Fruit fly (Drosophila melanogaster) whole organism, embryonic: ENCODE results near the gene cu.

ENCODE experiments used
- Awh ChIP-seq: fragments of 200-800 bp; sonication (Bioruptor generic); IDR thresholded peaks from 2 replicates; pipeline ENCODE4, ENCODE4 v1.3.6; 2022; ENCODE audit warnings: missing biosample characterization, missing genetic modification characterization
- C15 ChIP-seq: fragments of 200-800 bp; sonication (Bioruptor generic); IDR thresholded peaks from 3 replicates; pipeline ENCODE4 v1.3.6; 2022; ENCODE audit warnings: missing biosample characterization, missing genetic modification characterization
- CG10209 ChIP-seq: fragments of 200-800 bp; sonication (Bioruptor generic); optimal IDR thresholded peaks from 3 replicates; lab custom pipeline; 2017; ENCODE audit warnings: missing biosample characterization, mild to moderate bottlenecking, missing genetic modification characterization, missing genetic modification reagents
- CG1024 ChIP-seq: fragments of 200-800 bp; sonication (Bioruptor generic); IDR thresholded peaks from 2 replicates; pipeline ENCODE4 v1.3.6; 2022; ENCODE audit warnings: missing biosample characterization, missing genetic modification characterization
- CG10462 ChIP-seq: fragments of 200-800 bp; sonication (Bioruptor generic); optimal IDR thresholded peaks from 2 replicates; lab custom pipeline; 2016; ENCODE audit warnings: missing biosample characterization, missing genetic modification characterization
- CG12942 ChIP-seq: fragments of 200-800 bp; sonication (Bioruptor generic); optimal IDR thresholded peaks from 3 replicates; lab custom pipeline; 2016; ENCODE audit warnings: missing biosample characterization, missing genetic modification characterization
- CG13287 ChIP-seq: fragments of 200-800 bp; sonication (Bioruptor generic); IDR thresholded peaks from 2 replicates; pipeline ENCODE4 v1.3.6; 2022; ENCODE audit warnings: missing biosample characterization, missing genetic modification characterization; ENCODE audit not compliant: partially characterized antibody
- CG14050 ChIP-seq: fragments of 200-800 bp; sonication (Bioruptor generic); IDR thresholded peaks from 3 replicates; pipeline ENCODE4 v1.3.6; 2022; ENCODE audit warnings: missing biosample characterization, missing genetic modification characterization
- CG14710 ChIP-seq: fragments of 200-800 bp; sonication (Bioruptor generic); optimal IDR thresholded peaks from 3 replicates; lab custom pipeline; 2019; ENCODE audit warnings: missing biosample characterization, mild to moderate bottlenecking, missing genetic modification characterization, moderate library complexity
- CG14860 ChIP-seq: fragments of 200-800 bp; sonication (Bioruptor generic); IDR thresholded peaks from 3 replicates; pipeline ENCODE4 v1.3.6; 2022; ENCODE audit warnings: missing biosample characterization, missing genetic modification characterization; ENCODE audit not compliant: partially characterized antibody
- CG14965 ChIP-seq: fragments of 200-800 bp; sonication (Bioruptor generic); optimal IDR thresholded peaks from 2 replicates; lab custom pipeline; 2016; ENCODE audit warnings: missing biosample characterization, missing genetic modification characterization, borderline replicate concordance
- CG1603 ChIP-seq: fragments of 200-800 bp; sonication (Bioruptor generic); optimal IDR thresholded peaks from 2 replicates; lab custom pipeline; 2019; ENCODE audit warnings: missing biosample characterization, mild to moderate bottlenecking, missing genetic modification characterization, moderate library complexity
- CG1647 ChIP-seq: fragments of 200-800 bp; sonication (Bioruptor generic); optimal IDR thresholded peaks from 3 replicates; lab custom pipeline; 2016; ENCODE audit warnings: missing biosample characterization, missing genetic modification characterization
- CG17359 ChIP-seq: fragments of 200-800 bp; sonication (Bioruptor generic); optimal IDR thresholded peaks from 3 replicates; lab custom pipeline; 2018; ENCODE audit warnings: missing biosample characterization, mild to moderate bottlenecking, missing genetic modification characterization, moderate library complexity
- CG17385 ChIP-seq: fragments of 200-800 bp; sonication (Bioruptor generic); optimal IDR thresholded peaks from 3 replicates; lab custom pipeline; 2018; ENCODE audit warnings: missing biosample characterization, mild to moderate bottlenecking, missing genetic modification characterization
- CG17802 ChIP-seq: fragments of 200-800 bp; sonication (Bioruptor generic); optimal IDR thresholded peaks from 2 replicates; lab custom pipeline; 2018; ENCODE audit warnings: missing biosample characterization, mild to moderate bottlenecking, missing genetic modification characterization, moderate library complexity
- CG2712 ChIP-seq: fragments of 200-800 bp; optimal IDR thresholded peaks from 3 replicates; lab custom pipeline; 2019; ENCODE audit warnings: missing biosample characterization, mild to moderate bottlenecking, missing genetic modification characterization, moderate library complexity
- CG2889 ChIP-seq: fragments of 200-800 bp; sonication (Bioruptor generic); IDR thresholded peaks from 3 replicates; pipeline ENCODE4 v1.3.6; 2022; ENCODE audit warnings: missing biosample characterization, missing genetic modification characterization
- CG31365 ChIP-seq: fragments of 200-800 bp; sonication (Bioruptor generic); optimal IDR thresholded peaks from 2 replicates; lab custom pipeline; 2018; ENCODE audit warnings: missing biosample characterization, mild to moderate bottlenecking, missing genetic modification characterization
- CG3281 ChIP-seq: fragments of 200-800 bp; sonication (Bioruptor generic); optimal IDR thresholded peaks from 3 replicates; lab custom pipeline; 2017; ENCODE audit warnings: missing biosample characterization, mild to moderate bottlenecking, missing genetic modification characterization
- CG33557 ChIP-seq: fragments of 200-800 bp; sonication (Bioruptor generic); optimal IDR thresholded peaks from 2 replicates; lab custom pipeline; 2019; ENCODE audit warnings: missing biosample characterization, mild to moderate bottlenecking, missing genetic modification characterization, moderate library complexity
- CG5953 ChIP-seq: fragments of 200-800 bp; sonication (Bioruptor generic); IDR thresholded peaks from 2 replicates; pipeline ENCODE4 v1.3.6; 2022; ENCODE audit warnings: missing biosample characterization, missing genetic modification characterization
- CG7556 ChIP-seq: fragments of 200-800 bp; sonication (Bioruptor generic); optimal IDR thresholded peaks from 2 replicates; lab custom pipeline; 2017; ENCODE audit warnings: missing biosample characterization, mild to moderate bottlenecking, missing genetic modification characterization
- CG8944 ChIP-seq: fragments of 200-800 bp; sonication (Bioruptor generic); optimal IDR thresholded peaks from 3 replicates; lab custom pipeline; 2016; ENCODE audit warnings: missing biosample characterization, missing genetic modification characterization
- D19A ChIP-seq: fragments of 200-800 bp; optimal IDR thresholded peaks from 3 replicates; lab custom pipeline; 2019; ENCODE audit warnings: missing biosample characterization, mild to moderate bottlenecking, missing genetic modification characterization, moderate library complexity
- D19B ChIP-seq: fragments of 200-800 bp; sonication (Bioruptor generic); optimal IDR thresholded peaks from 2 replicates; lab custom pipeline; 2017; ENCODE audit warnings: missing biosample characterization, mild to moderate bottlenecking, missing genetic modification characterization
- Dbx ChIP-seq: fragments of 200-800 bp; sonication (Bioruptor generic); IDR thresholded peaks from 3 replicates; pipeline ENCODE4 v1.3.6; 2022; ENCODE audit warnings: missing biosample characterization, missing genetic modification characterization
- Dip3 ChIP-seq: fragments of 200-800 bp; sonication (Bioruptor generic); optimal IDR thresholded peaks from 3 replicates; lab custom pipeline; 2016; ENCODE audit warnings: missing biosample characterization, missing genetic modification characterization
- Dll ChIP-seq: fragments of 200-800 bp; sonication (Bioruptor generic); IDR thresholded peaks from 4 replicates; pipeline ENCODE4 v1.3.6; 2022; ENCODE audit warnings: missing biosample characterization, missing genetic modification characterization; ENCODE audit not compliant: partially characterized antibody
- Doc3 ChIP-seq: fragments of 200-800 bp; sonication (Bioruptor generic); IDR thresholded peaks from 3 replicates; pipeline ENCODE4 v1.3.6; 2022; ENCODE audit warnings: missing biosample characterization, missing genetic modification characterization; ENCODE audit not compliant: partially characterized antibody
- Drgx ChIP-seq: fragments of 200-800 bp; sonication (Bioruptor generic); IDR thresholded peaks from 2 replicates; pipeline ENCODE4 v1.3.6; 2022; ENCODE audit warnings: missing biosample characterization, missing genetic modification characterization
- Fer3 ChIP-seq: fragments of 200-800 bp; sonication (Bioruptor generic); optimal IDR thresholded peaks from 2 replicates; lab custom pipeline; 2018; ENCODE audit warnings: missing biosample characterization, mild to moderate bottlenecking, missing genetic modification characterization, moderate library complexity
- Kr ChIP-seq: fragments of 200-800 bp; sonication (Bioruptor generic); optimal IDR thresholded peaks from 2 replicates; lab custom pipeline; 2017; ENCODE audit warnings: missing biosample characterization, mild to moderate bottlenecking, missing genetic modification characterization
- Myb ChIP-seq: fragments of 200-800 bp; sonication (Bioruptor generic); optimal IDR thresholded peaks from 2 replicates; lab custom pipeline; 2016; ENCODE audit warnings: missing biosample characterization, missing genetic modification characterization
- NC2β ChIP-seq: fragments of 200-800 bp; sonication (Bioruptor generic); optimal IDR thresholded peaks from 2 replicates; lab custom pipeline; 2016; ENCODE audit warnings: missing biosample characterization, missing genetic modification characterization
- Ssrp ChIP-seq: fragments of 200-800 bp; sonication (Bioruptor generic); optimal IDR thresholded peaks from 2 replicates; lab custom pipeline; 2018; ENCODE audit warnings: missing biosample characterization, mild to moderate bottlenecking, missing genetic modification characterization, moderate library complexity
- amos ChIP-seq: fragments of 200-800 bp; sonication (Bioruptor generic); IDR thresholded peaks from 2 replicates; pipeline ENCODE4 v1.3.6; 2022; ENCODE audit warnings: missing biosample characterization, missing genetic modification characterization; ENCODE audit not compliant: partially characterized antibody
- cg ChIP-seq: fragments of 200-800 bp; sonication (Bioruptor generic); optimal IDR thresholded peaks from 3 replicates; lab custom pipeline; 2019; ENCODE audit warnings: missing biosample characterization, mild to moderate bottlenecking, missing genetic modification characterization, moderate library complexity
- chif ChIP-seq, 2 experiments: fragments of 200-800 bp; sonication (Bioruptor generic); optimal IDR thresholded peaks; 3 replicates each; lab custom pipeline; 2016; ENCODE audit warnings: missing biosample characterization in 2 of 2, missing genetic modification characterization in 2 of 2
- chinmo ChIP-seq: fragments of 200-800 bp; sonication (Bioruptor generic); IDR thresholded peaks from 4 replicates; pipeline ENCODE4 v1.3.6; 2022; ENCODE audit warnings: missing biosample characterization, missing genetic modification characterization; ENCODE audit not compliant: partially characterized antibody
- dpn ChIP-seq, 2 experiments: fragments of 200-800 bp; sonication (Bioruptor generic); optimal IDR thresholded peaks; 3 replicates each; lab custom pipeline; 2016; ENCODE audit warnings: missing biosample characterization in 2 of 2, missing genetic modification characterization in 2 of 2
- dysf ChIP-seq: fragments of 200-800 bp; sonication (Bioruptor generic); IDR thresholded peaks from 3 replicates; pipeline ENCODE4 v1.3.6; 2022; ENCODE audit warnings: missing biosample characterization, missing genetic modification characterization
- gro ChIP-seq: fragments of 200-800 bp; sonication (Bioruptor generic); optimal IDR thresholded peaks from 2 replicates; lab custom pipeline; 2016; ENCODE audit warnings: missing biosample characterization, missing genetic modification characterization
- hth ChIP-seq: fragments of >200 bp; optimal IDR thresholded peaks from 2 replicates; lab custom pipeline; 2017; ENCODE audit warnings: inconsistent platforms
- mam ChIP-seq: fragments of 200-800 bp; sonication (Bioruptor generic); optimal IDR thresholded peaks from 3 replicates; lab custom pipeline; 2016; ENCODE audit warnings: missing biosample characterization, missing genetic modification characterization
- pum ChIP-seq: fragments of 200-800 bp; sonication (Bioruptor generic); optimal IDR thresholded peaks from 2 replicates; lab custom pipeline; 2016; ENCODE audit warnings: missing biosample characterization, missing genetic modification characterization
- rib ChIP-seq: fragments of 200-800 bp; sonication (Bioruptor generic); IDR thresholded peaks from 2 replicates; pipeline ENCODE4 v1.3.6; 2022; ENCODE audit warnings: missing biosample characterization, missing genetic modification characterization
- row ChIP-seq: fragments of 200-800 bp; sonication (Bioruptor generic); IDR thresholded peaks from 3 replicates; pipeline ENCODE4 v1.3.6; 2022; ENCODE audit warnings: missing biosample characterization, missing genetic modification characterization
- stwl ChIP-seq: fragments of 200-800 bp; sonication (Bioruptor generic); optimal IDR thresholded peaks from 3 replicates; lab custom pipeline; 2018; ENCODE audit warnings: missing biosample characterization, mild to moderate bottlenecking, missing genetic modification characterization, moderate library complexity
- vvl ChIP-seq: fragments of 200-800 bp; sonication (Bioruptor generic); IDR thresholded peaks from 2 replicates; pipeline ENCODE4 v1.3.6; 2022; ENCODE audit warnings: missing biosample characterization, missing genetic modification characterization
- wek ChIP-seq: fragments of 200-800 bp; sonication (Bioruptor generic); optimal IDR thresholded peaks from 3 replicates; lab custom pipeline; 2018; ENCODE audit warnings: missing biosample characterization, mild to moderate bottlenecking, missing genetic modification characterization, moderate library complexity

cu gene

DNA sequence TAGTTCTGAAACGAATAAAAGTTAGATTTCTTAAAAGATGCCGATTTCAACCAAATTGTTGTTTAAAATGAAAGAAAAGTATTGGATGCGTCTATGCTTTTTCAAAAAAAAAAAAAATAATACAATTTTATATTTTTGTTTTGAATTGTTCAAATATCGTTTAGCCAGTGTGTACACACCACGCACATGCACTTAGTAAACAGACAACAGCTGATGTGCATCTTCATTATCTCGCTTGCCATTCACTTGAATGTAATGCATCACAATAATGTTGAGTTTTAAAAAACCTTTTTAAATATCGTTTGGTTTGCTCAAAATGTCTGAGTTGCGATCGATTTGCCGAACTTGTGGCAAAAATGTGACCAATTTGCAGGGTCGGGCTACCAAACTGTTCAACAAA is 38.6 kb downstream of the cu start, which contains the start of gene CG31441 (continued):
- TF ChIP-seq CG14710 = peak; percentile 99
- TF ChIP-seq CG10462 (GFP tag; lab: Kevin White, UChicago) = no peak
- no peak for TF ChIP-seq NC2β
- no peak for TF ChIP-seq Awh (GFP tag; lab: Robert Waterston, UW)
- 0 out of 2 replicates have a peak, but pooled peaks have one; percentile 10 for TF ChIP-seq vvl (GFP tag; lab: Robert Waterston, UW)
- no peak for TF ChIP-seq CG1024 (GFP tag; lab: Robert Waterston, UW)
- TF ChIP-seq Dip3 (GFP tag; lab: Kevin White, UChicago) = no peak
- TF ChIP-seq Dll = peak; percentile 66; the same call in 2 of the 4 replicates
- TF ChIP-seq CG2889 (GFP tag; lab: Robert Waterston, UW) = no peak
- no peak for TF ChIP-seq CG33557 (GFP tag; lab: Kevin White, UChicago)
- no peak for TF ChIP-seq wek
- no peak for TF ChIP-seq CG31365 (tag; lab: Kevin White, UChicago)
- no peak for TF ChIP-seq chif (GFP tag; optimal IDR thresholded peaks at IDR 0.05; lab: Kevin White, UChicago)
- TF ChIP-seq cg (GFP tag; lab: Kevin White, UChicago) = no peak
- TF ChIP-seq row (GFP tag; lab: Robert Waterston, UW) = 0 out of 3 replicates have a peak, but pooled peaks have one; percentile 12
- TF ChIP-seq C15 (GFP tag; lab: Robert Waterston, UW) = no peak
- TF ChIP-seq gro (GFP tag; lab: Kevin White, UChicago) = no peak
- TF ChIP-seq rib (GFP tag; lab: Robert Waterston, UW) = no peak
- no peak for TF ChIP-seq CG14050 (GFP tag; lab: Robert Waterston, UW)
- TF ChIP-seq Kr (GFP tag; lab: Kevin White, UChicago) = no peak
- TF ChIP-seq CG14965 (GFP tag; lab: Kevin White, UChicago) = no peak
- TF ChIP-seq CG17802 (tag; lab: Kevin White, UChicago) = no peak
- TF ChIP-seq CG17385 (GFP tag; lab: Kevin White, UChicago) = peak; percentile 52
- no peak for TF ChIP-seq CG3281 (GFP tag; lab: Kevin White, UChicago)
- TF ChIP-seq CG1603 (tag; lab: Kevin White, UChicago) = peak; percentile 34
- peak; percentile 67 for TF ChIP-seq stwl (tag; lab: Kevin White, UChicago)
- no peak for TF ChIP-seq CG14860
- TF ChIP-seq pum (GFP tag; lab: Kevin White, UChicago) = no peak
- 0 out of 4 replicates have a peak, but pooled peaks have one; percentile 62 for TF ChIP-seq chinmo (GFP tag; lab: Robert Waterston, UW)
- no peak for TF ChIP-seq Dbx (GFP tag; lab: Robert Waterston, UW)
- peak; percentile 55 for TF ChIP-seq Myb (GFP tag; lab: Kevin White, UChicago)
- TF ChIP-seq CG1647 (GFP tag; lab: Kevin White, UChicago) = no peak
- peak; percentile 3 for TF ChIP-seq CG2712 (tag; lab: Kevin White, UChicago)
- no peak for TF ChIP-seq CG10209 (GFP tag; lab: Kevin White, UChicago)
- TF ChIP-seq CG5953 (GFP tag; lab: Robert Waterston, UW) = no peak
- TF ChIP-seq dpn (GFP tag; optimal IDR thresholded peaks at IDR 0.05; lab: Kevin White, UChicago) = no peak
- no peak for TF ChIP-seq Drgx
- TF ChIP-seq dysf (GFP tag; lab: Robert Waterston, UW) = no peak
- peak; percentile 64; the same call in 1 of the 2 replicates for TF ChIP-seq CG13287 (GFP tag; lab: Robert Waterston, UW)
- no peak for TF ChIP-seq Ssrp
- TF ChIP-seq D19B = no peak
- no peak for TF ChIP-seq mam (GFP tag; lab: Kevin White, UChicago)
- TF ChIP-seq CG7556 (GFP tag; lab: Kevin White, UChicago) = no peak
- TF ChIP-seq amos = peak; percentile 32; the same call in 1 of the 2 replicates
- no peak for TF ChIP-seq hth (lab: Kevin White, UChicago)
- no peak for TF ChIP-seq Fer3
- TF ChIP-seq D19A (tag; lab: Kevin White, UChicago) = no peak
- no peak for TF ChIP-seq CG12942 (GFP tag; lab: Kevin White, UChicago)
- peak; percentile 56; the same call in 1 of the 3 replicates for TF ChIP-seq Doc3
- TF ChIP-seq CG17359 (tag; lab: Kevin White, UChicago) = peak; percentile 22
- no peak for TF ChIP-seq CG8944 (GFP tag; lab: Kevin White, UChicago)
